Worm (Caenorhabditis elegans): ENCODE data around the gene Y53G8B.2.

DNA sequence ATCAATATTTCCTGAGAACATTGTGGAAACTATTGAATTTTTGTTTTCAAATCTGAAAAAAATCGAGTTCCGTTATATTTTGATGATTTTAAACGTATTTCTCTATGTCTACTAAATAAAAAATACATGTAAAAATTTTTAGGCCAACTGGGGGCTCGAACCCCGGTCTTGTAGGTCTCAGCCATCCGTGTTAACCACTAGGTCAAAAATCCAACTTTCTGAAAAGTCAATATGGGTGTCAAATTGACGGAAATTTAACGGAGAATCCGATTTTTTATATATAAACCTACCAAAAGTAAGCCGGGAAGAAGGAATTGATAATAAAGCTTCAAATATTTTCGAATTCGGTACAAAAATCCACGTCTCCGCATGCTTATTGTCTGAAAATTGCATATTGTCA lies 2.5 kb upstream of the Y53G8B.2 start:
- TF ChIP-seq ref-2 (tag; optimal IDR thresholded peaks at IDR 0.05) = no peak
- no peak for TF ChIP-seq ama-1 (optimal IDR thresholded peaks at IDR 0.05)
- TF ChIP-seq ceh-9 (tag; optimal IDR thresholded peaks at IDR 0.05) = no peak
- no peak for TF ChIP-seq pha-4 (tag; optimal IDR thresholded peaks at IDR 0.05)
- TF ChIP-seq ahr-1 (tag; optimal IDR thresholded peaks at IDR 0.05) = no peak
- no peak for TF ChIP-seq zip-5 (tag; optimal IDR thresholded peaks at IDR 0.05)
- TF ChIP-seq unc-42 (tag; optimal IDR thresholded peaks at IDR 0.05) = no peak
- TF ChIP-seq nhr-11 (tag; optimal IDR thresholded peaks at IDR 0.05) = no peak
- TF ChIP-seq nfya-1 (tag; optimal IDR thresholded peaks at IDR 0.05) = no peak
- TF ChIP-seq pqm-1 (tag; optimal IDR thresholded peaks at IDR 0.05) = no peak
- TF ChIP-seq elt-2 (tag; optimal IDR thresholded peaks at IDR 0.05) = no peak

Data from whole organism, late embryonic.